Fruit fly (Drosophila melanogaster) whole organism, embryonic: ENCODE data around the gene cac.

Source experiments
- Antp ChIP-seq: fragments of 200-800 bp; sonication (Bioruptor generic); optimal IDR thresholded peaks from 3 replicates; lab custom pipeline; 2016; ENCODE audit warnings: missing biosample characterization, missing genetic modification characterization
- B-H2 ChIP-seq: fragments of 200-800 bp; sonication (Bioruptor generic); optimal IDR thresholded peaks from 2 replicates; lab custom pipeline; 2018; ENCODE audit warnings: missing biosample characterization, mild to moderate bottlenecking, missing genetic modification characterization
- CG10654 ChIP-seq: fragments of 200-800 bp; sonication (Bioruptor generic); optimal IDR thresholded peaks from 2 replicates; lab custom pipeline; 2016; ENCODE audit warnings: missing biosample characterization, missing genetic modification characterization
- CG11085 ChIP-seq: fragments of 200-800 bp; sonication (Bioruptor generic); IDR thresholded peaks from 2 replicates; pipeline ENCODE4 v1.3.6; 2022; ENCODE audit warnings: missing biosample characterization, missing genetic modification characterization
- CG11247 ChIP-seq: fragments of 200-800 bp; sonication (Bioruptor generic); IDR thresholded peaks from 2 replicates; pipeline ENCODE4 v1.3.6; 2022; ENCODE audit warnings: missing biosample characterization, missing genetic modification characterization
- CG12104 ChIP-seq: fragments of 200-800 bp; sonication (Bioruptor generic); optimal IDR thresholded peaks from 3 replicates; lab custom pipeline; 2016; ENCODE audit warnings: missing biosample characterization, missing genetic modification characterization
- CG12219 ChIP-seq: fragments of 200-800 bp; sonication (Bioruptor generic); optimal IDR thresholded peaks from 3 replicates; lab custom pipeline; 2018; ENCODE audit warnings: missing biosample characterization, mild to moderate bottlenecking, missing genetic modification characterization
- CG13424 ChIP-seq: fragments of 200-800 bp; sonication (Bioruptor generic); optimal IDR thresholded peaks from 2 replicates; lab custom pipeline; 2019; ENCODE audit warnings: missing biosample characterization, mild to moderate bottlenecking, missing genetic modification characterization, moderate library complexity
- CG14710 ChIP-seq: fragments of 200-800 bp; sonication (Bioruptor generic); optimal IDR thresholded peaks from 3 replicates; lab custom pipeline; 2019; ENCODE audit warnings: missing biosample characterization, mild to moderate bottlenecking, missing genetic modification characterization, moderate library complexity
- CG17385 ChIP-seq: fragments of 200-800 bp; sonication (Bioruptor generic); optimal IDR thresholded peaks from 3 replicates; lab custom pipeline; 2018; ENCODE audit warnings: missing biosample characterization, mild to moderate bottlenecking, missing genetic modification characterization
- CG18619 ChIP-seq: fragments of 200-800 bp; sonication (Bioruptor generic); optimal IDR thresholded peaks from 3 replicates; lab custom pipeline; 2017; ENCODE audit warnings: missing biosample characterization, mild to moderate bottlenecking, missing genetic modification characterization
- CG3726 ChIP-seq: fragments of 200-800 bp; sonication (Bioruptor generic); IDR thresholded peaks from 3 replicates; pipeline ENCODE4, ENCODE4 v1.3.6; 2022; ENCODE audit warnings: missing biosample characterization, missing genetic modification characterization
- CG4282 ChIP-seq: fragments of 200-800 bp; sonication (Bioruptor generic); optimal IDR thresholded peaks from 2 replicates; lab custom pipeline; 2016; ENCODE audit warnings: missing biosample characterization, missing genetic modification characterization
- CG4730 ChIP-seq: fragments of 200-800 bp; sonication (Bioruptor generic); IDR thresholded peaks from 2 replicates; pipeline ENCODE4 v1.3.6; 2022; ENCODE audit warnings: missing biosample characterization, missing genetic modification characterization
- CG4820 ChIP-seq: fragments of 200-800 bp; sonication (Bioruptor generic); optimal IDR thresholded peaks from 3 replicates; lab custom pipeline; 2016; ENCODE audit warnings: missing biosample characterization, missing genetic modification characterization
- CG5180 ChIP-seq: fragments of 200-800 bp; sonication (Bioruptor generic); optimal IDR thresholded peaks from 3 replicates; lab custom pipeline; 2017; ENCODE audit warnings: missing biosample characterization, missing genetic modification characterization, mild to moderate bottlenecking, moderate library complexity, missing genetic modification reagents
- CG6813 ChIP-seq: fragments of 200-800 bp; sonication (Bioruptor generic); optimal IDR thresholded peaks from 2 replicates; lab custom pipeline; 2017; ENCODE audit warnings: missing biosample characterization, missing genetic modification characterization, mild to moderate bottlenecking, moderate library complexity, missing genetic modification reagents
- CG8281 ChIP-seq: fragments of 200-800 bp; sonication (Bioruptor generic); optimal IDR thresholded peaks from 2 replicates; lab custom pipeline; 2018; ENCODE audit warnings: missing biosample characterization, mild to moderate bottlenecking, missing genetic modification characterization, moderate library complexity
- CG8359 ChIP-seq: fragments of 200-800 bp; sonication (Bioruptor generic); optimal IDR thresholded peaks from 2 replicates; lab custom pipeline; 2017; ENCODE audit warnings: missing biosample characterization, mild to moderate bottlenecking, missing genetic modification characterization, borderline replicate concordance
- CG9609 ChIP-seq: fragments of 200-800 bp; sonication (Bioruptor generic); optimal IDR thresholded peaks from 3 replicates; lab custom pipeline; 2016; ENCODE audit warnings: missing biosample characterization, missing genetic modification characterization
- CG9727 ChIP-seq: fragments of 200-800 bp; sonication (Bioruptor generic); optimal IDR thresholded peaks from 3 replicates; lab custom pipeline; 2017; ENCODE audit warnings: missing biosample characterization, mild to moderate bottlenecking, missing genetic modification characterization
- CG9817 ChIP-seq: fragments of 200-800 bp; sonication (Bioruptor generic); optimal IDR thresholded peaks from 2 replicates; lab custom pipeline; 2018; ENCODE audit warnings: missing biosample characterization, mild to moderate bottlenecking, missing genetic modification characterization, moderate library complexity
- Fer3 ChIP-seq: fragments of 200-800 bp; sonication (Bioruptor generic); optimal IDR thresholded peaks from 2 replicates; lab custom pipeline; 2018; ENCODE audit warnings: missing biosample characterization, mild to moderate bottlenecking, missing genetic modification characterization, moderate library complexity
- Gsc ChIP-seq: fragments of 200-800 bp; sonication (Bioruptor generic); IDR thresholded peaks from 2 replicates; pipeline ENCODE4 v1.3.6; 2022; ENCODE audit warnings: missing biosample characterization, missing genetic modification characterization
- HLH4C ChIP-seq: fragments of 200-800 bp; sonication (Bioruptor generic); IDR thresholded peaks from 3 replicates; pipeline ENCODE4 v1.3.6; 2022; ENCODE audit warnings: missing biosample characterization, missing genetic modification characterization; ENCODE audit not compliant: partially characterized antibody
- Lpt ChIP-seq: fragments of >200 bp; optimal IDR thresholded peaks from 2 replicates; lab custom pipeline; 2018; ENCODE audit warnings: missing biosample characterization, missing genetic modification characterization
- MBD-R2 ChIP-seq: fragments of 200-800 bp; sonication (Bioruptor generic); IDR thresholded peaks from 2 replicates; pipeline ENCODE4 v1.3.6; 2022; ENCODE audit warnings: missing biosample characterization, missing genetic modification characterization
- Myb ChIP-seq: fragments of 200-800 bp; sonication (Bioruptor generic); optimal IDR thresholded peaks from 2 replicates; lab custom pipeline; 2016; ENCODE audit warnings: missing biosample characterization, missing genetic modification characterization
- Nf-YC ChIP-seq: fragments of 200-800 bp; optimal IDR thresholded peaks from 3 replicates; lab custom pipeline; 2019; ENCODE audit warnings: missing biosample characterization, mild to moderate bottlenecking, missing genetic modification characterization, moderate library complexity
- Vsx1 ChIP-seq: fragments of 200-800 bp; sonication (Bioruptor generic); optimal IDR thresholded peaks from 2 replicates; lab custom pipeline; 2017; ENCODE audit warnings: missing biosample characterization, mild to moderate bottlenecking, missing genetic modification characterization, missing genetic modification reagents
- ase ChIP-seq: fragments of 200-800 bp; sonication (Bioruptor generic); IDR thresholded peaks from 3 replicates; pipeline ENCODE4 v1.3.6; 2022; ENCODE audit warnings: missing biosample characterization, missing genetic modification characterization
- ato ChIP-seq: fragments of 200-800 bp; sonication (Bioruptor generic); IDR thresholded peaks from 2 replicates; pipeline ENCODE4 v1.3.6; 2022; ENCODE audit warnings: missing biosample characterization, missing genetic modification characterization; ENCODE audit not compliant: partially characterized antibody
- bcd ChIP-seq: fragments of 200-800 bp; sonication (Bioruptor generic); optimal IDR thresholded peaks from 2 replicates; lab custom pipeline; 2017; ENCODE audit warnings: missing biosample characterization, mild to moderate bottlenecking, missing genetic modification characterization
- cas ChIP-seq: fragments of 200-800 bp; sonication (Bioruptor generic); IDR thresholded peaks from 2 replicates; pipeline ENCODE4 v1.3.6; 2022; ENCODE audit warnings: missing biosample characterization, missing genetic modification characterization
- cato ChIP-seq: fragments of 200-800 bp; sonication (Bioruptor generic); optimal IDR thresholded peaks from 2 replicates; lab custom pipeline; 2016; ENCODE audit warnings: missing biosample characterization, missing genetic modification characterization, borderline replicate concordance
- ci ChIP-seq: fragments of 200-800 bp; sonication (Bioruptor generic); IDR thresholded peaks from 3 replicates; pipeline ENCODE4 v1.3.6; 2022; ENCODE audit warnings: missing biosample characterization, missing genetic modification characterization
- corto ChIP-seq: fragments of 200-800 bp; sonication (Bioruptor generic); optimal IDR thresholded peaks from 2 replicates; lab custom pipeline; 2016; ENCODE audit warnings: missing biosample characterization, mild to moderate bottlenecking, missing genetic modification characterization, moderate library complexity
- cwo ChIP-seq: fragments of 200-800 bp; sonication (Bioruptor generic); optimal IDR thresholded peaks from 3 replicates; lab custom pipeline; 2017; ENCODE audit warnings: missing biosample characterization, missing genetic modification characterization, mild to moderate bottlenecking, moderate library complexity, missing genetic modification reagents
- dan ChIP-seq: fragments of 200-800 bp; sonication (Bioruptor generic); IDR thresholded peaks from 2 replicates; pipeline ENCODE4 v1.3.6; 2022; ENCODE audit warnings: missing biosample characterization, missing genetic modification characterization
- disco-r ChIP-seq: fragments of 200-800 bp; sonication (Bioruptor generic); optimal IDR thresholded peaks from 2 replicates; lab custom pipeline; 2016; ENCODE audit warnings: missing biosample characterization, missing genetic modification characterization
- gcm2 ChIP-seq: fragments of 200-800 bp; sonication (Bioruptor generic); optimal IDR thresholded peaks from 2 replicates; lab custom pipeline; 2016; ENCODE audit warnings: missing biosample characterization, missing genetic modification characterization
- hth ChIP-seq: fragments of >200 bp; optimal IDR thresholded peaks from 2 replicates; lab custom pipeline; 2017; ENCODE audit warnings: inconsistent platforms
- knrl ChIP-seq: fragments of 200-800 bp; sonication (Bioruptor generic); IDR thresholded peaks from 3 replicates; pipeline ENCODE4 v1.3.6; 2022; ENCODE audit warnings: missing biosample characterization, missing genetic modification characterization; ENCODE audit not compliant: partially characterized antibody
- lmd ChIP-seq: fragments of 200-800 bp; sonication (Bioruptor generic); IDR thresholded peaks from 2 replicates; pipeline ENCODE4 v1.3.6; 2022; ENCODE audit warnings: missing biosample characterization, missing genetic modification characterization
- ro ChIP-seq: fragments of 200-800 bp; sonication (Bioruptor generic); IDR thresholded peaks from 2 replicates; pipeline ENCODE4 v1.3.6; 2022; ENCODE audit warnings: missing biosample characterization, missing genetic modification characterization
- row ChIP-seq: fragments of 200-800 bp; sonication (Bioruptor generic); IDR thresholded peaks from 3 replicates; pipeline ENCODE4 v1.3.6; 2022; ENCODE audit warnings: missing biosample characterization, missing genetic modification characterization
- sens-2 ChIP-seq: fragments of 200-800 bp; sonication (Bioruptor generic); IDR thresholded peaks from 2 replicates; pipeline ENCODE4 v1.3.6; 2022; ENCODE audit warnings: missing biosample characterization, missing genetic modification characterization
- sisA ChIP-seq: fragments of 200-800 bp; sonication (Bioruptor generic); IDR thresholded peaks from 2 replicates; pipeline ENCODE4 v1.3.6; 2022; ENCODE audit warnings: missing biosample characterization, missing genetic modification characterization
- sna ChIP-seq: fragments of 200-800 bp; sonication (Bioruptor generic); IDR thresholded peaks from 2 replicates; pipeline ENCODE4 v1.3.6; 2022; ENCODE audit warnings: missing biosample characterization, missing genetic modification characterization; ENCODE audit not compliant: partially characterized antibody
- ssp ChIP-seq: fragments of 200-800 bp; sonication (Bioruptor generic); IDR thresholded peaks from 2 replicates; pipeline ENCODE4 v1.3.6; 2022; ENCODE audit warnings: missing biosample characterization, missing genetic modification characterization
- vvl ChIP-seq: fragments of 200-800 bp; sonication (Bioruptor generic); IDR thresholded peaks from 2 replicates; pipeline ENCODE4 v1.3.6; 2022; ENCODE audit warnings: missing biosample characterization, missing genetic modification characterization
- wor ChIP-seq: fragments of 200-800 bp; sonication (Bioruptor generic); IDR thresholded peaks from 2 replicates; pipeline ENCODE4 v1.3.6; 2022; ENCODE audit warnings: missing biosample characterization, missing genetic modification characterization

cac gene

dm6 chrX:11886976-11887375 lies 97.9 kb downstream of the cac start, which contains the start of the genes CG10353 and SelG (continued):
- TF ChIP-seq lmd: no peak
- TF ChIP-seq Gsc (GFP tag; lab: Robert Waterston, UW): no peak
- no peak for TF ChIP-seq CG9817 (tag; lab: Kevin White, UChicago)
- TF ChIP-seq sens-2 (GFP tag; lab: Robert Waterston, UW): no peak
- peak; percentile 28 for TF ChIP-seq CG9609 (GFP tag; lab: Kevin White, UChicago)
- TF ChIP-seq CG8359 (GFP tag; lab: Kevin White, UChicago): no peak
- peak; percentile 66 for TF ChIP-seq Antp
- TF ChIP-seq CG11085 (GFP tag; lab: Robert Waterston, UW): no peak
- no peak for TF ChIP-seq wor (GFP tag; lab: Robert Waterston, UW)
- no peak for TF ChIP-seq disco-r (GFP tag; lab: Kevin White, UChicago)
- no peak for TF ChIP-seq CG5180
- no peak for TF ChIP-seq ase (GFP tag; lab: Robert Waterston, UW)
- TF ChIP-seq cato (GFP tag; lab: Kevin White, UChicago): no peak
- TF ChIP-seq hth (lab: Kevin White, UChicago): no peak
- TF ChIP-seq bcd: peak; percentile 26
- TF ChIP-seq sna (GFP tag; lab: Robert Waterston, UW): peak; percentile 76
- TF ChIP-seq Nf-YC (tag; lab: Kevin White, UChicago): peak; percentile 22
- no peak for TF ChIP-seq CG11247
- TF ChIP-seq CG9727 (GFP tag; lab: Kevin White, UChicago): no peak
- TF ChIP-seq B-H2 (GFP tag; lab: Kevin White, UChicago): peak; percentile 87
- TF ChIP-seq cas (GFP tag; lab: Robert Waterston, UW): no peak
- TF ChIP-seq CG10654: no peak
- TF ChIP-seq dan (GFP tag; lab: Robert Waterston, UW): no peak
- no peak for TF ChIP-seq sisA
- peak; percentile 70 for TF ChIP-seq HLH4C (GFP tag; lab: Robert Waterston, UW)
- no peak for TF ChIP-seq CG3726 (GFP tag; lab: Robert Waterston, UW)
- no peak for TF ChIP-seq CG6813
- TF ChIP-seq ssp (GFP tag; lab: Robert Waterston, UW): no peak
- no peak for TF ChIP-seq gcm2 (GFP tag; lab: Kevin White, UChicago)
- no peak for TF ChIP-seq CG4282 (GFP tag; lab: Kevin White, UChicago)
- TF ChIP-seq CG4820 (GFP tag; lab: Kevin White, UChicago): no peak
- no peak for TF ChIP-seq CG4730 (GFP tag; lab: Robert Waterston, UW)
- peak; percentile 58 for TF ChIP-seq row (GFP tag; lab: Robert Waterston, UW)
- peak; percentile 83 for TF ChIP-seq knrl (GFP tag; lab: Robert Waterston, UW)
- TF ChIP-seq CG8281: no peak
- TF ChIP-seq Myb: peak; percentile 59
- no peak for TF ChIP-seq CG12104 (GFP tag; lab: Kevin White, UChicago)
- no peak for TF ChIP-seq corto (GFP tag; lab: Kevin White, UChicago)
- TF ChIP-seq CG13424 (tag; lab: Kevin White, UChicago): peak; percentile 13
- no peak for TF ChIP-seq CG18619 (GFP tag; lab: Kevin White, UChicago)
- TF ChIP-seq ro (GFP tag; lab: Robert Waterston, UW): no peak
- TF ChIP-seq CG14710 (tag; lab: Kevin White, UChicago): peak; percentile 52
- TF ChIP-seq ci (GFP tag; lab: Robert Waterston, UW): peak; percentile 56; the same call in 2 of the 3 replicates
- TF ChIP-seq CG17385 (GFP tag; lab: Kevin White, UChicago): peak; percentile 26
- peak; percentile 91 for TF ChIP-seq MBD-R2
- no peak for TF ChIP-seq Vsx1 (GFP tag; lab: Kevin White, UChicago)
- TF ChIP-seq cwo (GFP tag; lab: Kevin White, UChicago): no peak
- TF ChIP-seq ato (GFP tag; lab: Robert Waterston, UW): peak; percentile 80
- no peak for TF ChIP-seq CG12219
- TF ChIP-seq Fer3 (tag; lab: Kevin White, UChicago): no peak
- TF ChIP-seq vvl (GFP tag; lab: Robert Waterston, UW): peak; percentile 64
- no peak for TF ChIP-seq Lpt (GFP tag; lab: Kevin White, UChicago)
